Worm (Caenorhabditis elegans): ENCODE results near the gene ZK470.1.
A peak's percentile ranks its signal among the peaks of the same experiment; 100 is the strongest.
"Not testable (repeated sequence)": the region's sequence is repeated elsewhere in the genome, so short reads cannot be mapped to it uniquely, and the experiment has no call there.

ZK470.1 gene

DNA sequence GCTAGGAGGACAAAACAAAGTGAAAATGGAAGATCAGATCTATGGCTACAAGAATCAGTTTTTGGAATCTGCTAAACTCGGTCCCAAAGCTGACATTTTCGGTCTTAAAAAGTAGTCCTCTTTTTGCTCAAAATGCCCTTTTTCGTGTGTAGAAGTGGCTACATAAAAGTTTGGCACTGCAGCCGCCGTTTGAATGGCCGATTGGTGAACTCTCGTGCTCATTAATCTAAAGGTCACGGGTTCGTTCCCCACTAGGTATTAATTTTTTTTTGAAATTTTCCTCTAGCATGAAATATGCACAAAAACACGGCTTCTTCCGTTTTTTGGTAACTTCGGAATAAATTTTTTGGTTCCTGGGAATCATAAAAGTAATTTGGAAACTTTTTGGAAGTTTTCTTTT is 41.3 kb downstream of the ZK470.1 start:
- peak; percentile 43; the same call in 1 of the 2 replicates for TF ChIP-seq dox-1 (GFP tag; IDR thresholded peaks at IDR 0.05)
- 0 out of 2 replicates have a peak, but pooled peaks have one; percentile 5 for TF ChIP-seq hmg-1.2 (GFP tag; IDR thresholded peaks at IDR 0.05)
- 0 out of 2 replicates have a peak, but pooled peaks have one; percentile 42 for TF ChIP-seq lin-26 (GFP tag; IDR thresholded peaks at IDR 0.05)
- TF ChIP-seq tbp1 (GFP tag; optimal IDR thresholded peaks at IDR 0.05), result peak; percentile 43
- not testable (repeated sequence) for TF ChIP-seq rpc-1 (optimal IDR thresholded peaks at IDR 0.05)
- TF ChIP-seq rpc-1 (tag; optimal IDR thresholded peaks at IDR 0.05), result peak; percentile 23
- peak; percentile 25 for TF ChIP-seq B0261.1 (tag; optimal IDR thresholded peaks at IDR 0.05)

DNA sequence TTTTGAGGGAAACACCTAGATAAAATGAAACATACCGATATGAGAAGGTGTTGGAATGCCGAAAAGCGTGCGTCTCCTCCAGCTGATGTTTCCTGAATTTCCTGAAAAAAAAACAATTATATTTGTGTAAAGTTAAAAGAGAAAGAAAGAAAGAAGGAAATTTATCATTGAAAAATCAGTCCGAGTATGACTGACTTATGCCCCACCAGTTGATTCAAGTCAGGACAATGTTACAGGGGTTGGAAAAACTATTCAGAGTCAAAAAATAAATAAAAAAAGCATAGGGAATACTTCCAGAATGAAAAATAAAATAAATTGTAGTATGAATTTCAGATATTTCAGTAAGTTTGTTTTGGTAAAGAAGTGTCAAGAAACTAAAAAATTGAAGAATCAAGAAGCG is 43.9 kb downstream of the ZK470.1 start, which contains the start of gene F20B6.9:
Gene F20B6.9, minus strand, starts transcription at position 101 of the 400 bp plus-strand sequence.
- TF ChIP-seq Y53F4B.3, cebp-2, sea-2 (GFP tag; IDR thresholded peaks at IDR 0.05): not testable (repeated sequence)

DNA sequence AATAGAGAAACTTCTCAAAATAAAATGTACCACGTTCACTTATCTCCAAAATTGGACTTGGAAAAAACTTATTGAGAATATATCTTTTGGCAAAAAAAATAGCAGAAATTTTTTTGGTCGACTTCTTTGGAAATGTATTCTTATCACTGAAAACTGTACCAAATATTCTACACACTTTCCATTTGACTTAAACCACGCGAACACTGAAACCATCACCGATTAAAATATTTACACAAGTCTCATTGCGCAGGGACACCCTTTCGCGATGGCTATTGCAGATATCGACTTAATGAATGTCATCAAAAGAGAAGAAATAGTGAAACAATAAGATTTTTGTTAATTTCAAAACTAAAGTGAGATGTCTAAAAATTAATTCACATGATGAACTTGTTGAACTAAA is 45.0 kb downstream of the ZK470.1 start:
- peak; percentile 89 for TF ChIP-seq ZK185.1 (tag; optimal IDR thresholded peaks at IDR 0.05; ENCODE audit: poor library complexity, severe bottlenecking)
- TF ChIP-seq egl-18 (GFP tag; IDR thresholded peaks at IDR 0.05), result 0 out of 2 replicates have a peak, but pooled peaks have one; percentile 8
- TF ChIP-seq lir-1 (GFP tag; conservative IDR thresholded peaks at IDR 0.05), result no peak
- no peak for TF ChIP-seq fkh-3 (tag; optimal IDR thresholded peaks at IDR 0.05)
- 0 out of 2 replicates have a peak, but pooled peaks have one; percentile 48 for TF ChIP-seq pbrm-1 (GFP tag; IDR thresholded peaks at IDR 0.05)
- peak; percentile 66 for TF ChIP-seq F23B12.7 (tag; optimal IDR thresholded peaks at IDR 0.05; ENCODE audit: insufficient read depth)
- peak; percentile 78 for TF ChIP-seq Y53G8AR.9 (GFP tag; conservative IDR thresholded peaks at IDR 0.05)
- no peak for TF ChIP-seq ama-1 (optimal IDR thresholded peaks at IDR 0.05)
- peak in 1 of 2 experiments; percentile 37 for TF ChIP-seq ama-1 (GFP tag; optimal IDR thresholded peaks at IDR 0.05)
- TF ChIP-seq hlh-26 (GFP tag; conservative IDR thresholded peaks at IDR 0.05), result no peak
- TF ChIP-seq snpc-3.4 (tag; optimal IDR thresholded peaks at IDR 0.05), result no peak
- TF ChIP-seq madf-10 (tag; optimal IDR thresholded peaks at IDR 0.05), result no peak
- TF ChIP-seq pha-4 (tag; optimal IDR thresholded peaks at IDR 0.05), result peak; percentile 31
- TF ChIP-seq akir-1 (GFP tag; optimal IDR thresholded peaks at IDR 0.05), result peak; percentile 37
- peak; percentile 45; the same call in 1 of the 2 replicates for TF ChIP-seq rcor-1 (GFP tag; IDR thresholded peaks at IDR 0.05)
- peak; percentile 43 for TF ChIP-seq lin-54 (GFP tag; optimal IDR thresholded peaks at IDR 0.05)
- peak; percentile 40 for TF ChIP-seq hmg-1.2 (GFP tag; IDR thresholded peaks at IDR 0.05)
- TF ChIP-seq tlf-1 (GFP tag; optimal IDR thresholded peaks at IDR 0.05), result peak; percentile 75
- no peak for TF ChIP-seq zfh-2 (GFP tag; conservative IDR thresholded peaks at IDR 0.05)
- 0 out of 2 replicates have a peak, but pooled peaks have one; percentile 9 for TF ChIP-seq lin-26 (GFP tag; IDR thresholded peaks at IDR 0.05)
- peak; percentile 38; the same call in 1 of the 2 replicates for TF ChIP-seq C06A6.2 (GFP tag; conservative IDR thresholded peaks at IDR 0.05)
- peak; percentile 81 for TF ChIP-seq hmg-20 (GFP tag; IDR thresholded peaks at IDR 0.05)
- TF ChIP-seq lin-35 (GFP tag; optimal IDR thresholded peaks at IDR 0.05), result peak in 1 of 3 experiments; percentile 94
- peak; percentile 72 for TF ChIP-seq K11D2.4 (GFP tag; IDR thresholded peaks at IDR 0.05)
- TF ChIP-seq nfyb-1 (GFP tag; IDR thresholded peaks at IDR 0.05), result peak; percentile 11; the same call in 1 of the 2 replicates
- peak; percentile 36 for TF ChIP-seq ceh-27 (GFP tag; optimal IDR thresholded peaks at IDR 0.05)
- TF ChIP-seq rpc-1 (optimal IDR thresholded peaks at IDR 0.05), result no peak
- no peak for TF ChIP-seq rpc-1 (tag; optimal IDR thresholded peaks at IDR 0.05)
- TF ChIP-seq T26A5.8 (tag; optimal IDR thresholded peaks at IDR 0.05), result no peak
- peak; percentile 11; the same call in 1 of the 2 replicates for TF ChIP-seq dox-1 (GFP tag; IDR thresholded peaks at IDR 0.05)
- peak; percentile 83 for TF ChIP-seq gei-17 (GFP tag; optimal IDR thresholded peaks at IDR 0.05)
- TF ChIP-seq mes-4 (tag; optimal IDR thresholded peaks at IDR 0.05), result no peak
- no peak for TF ChIP-seq B0019.2 (GFP tag; conservative IDR thresholded peaks at IDR 0.05)
- peak; percentile 55 for TF ChIP-seq tbp1 (GFP tag; optimal IDR thresholded peaks at IDR 0.05)
- peak; percentile 74; the same call in 1 of the 2 replicates for TF ChIP-seq Y56A3A.18 (GFP tag; IDR thresholded peaks at IDR 0.05)
- no peak for TF ChIP-seq ets-4 (GFP tag; optimal IDR thresholded peaks at IDR 0.05)

Measured in whole organism, young adult.